Worm (Caenorhabditis elegans): Measurements from ENCODE around the gene R01E6.7.

DNA sequence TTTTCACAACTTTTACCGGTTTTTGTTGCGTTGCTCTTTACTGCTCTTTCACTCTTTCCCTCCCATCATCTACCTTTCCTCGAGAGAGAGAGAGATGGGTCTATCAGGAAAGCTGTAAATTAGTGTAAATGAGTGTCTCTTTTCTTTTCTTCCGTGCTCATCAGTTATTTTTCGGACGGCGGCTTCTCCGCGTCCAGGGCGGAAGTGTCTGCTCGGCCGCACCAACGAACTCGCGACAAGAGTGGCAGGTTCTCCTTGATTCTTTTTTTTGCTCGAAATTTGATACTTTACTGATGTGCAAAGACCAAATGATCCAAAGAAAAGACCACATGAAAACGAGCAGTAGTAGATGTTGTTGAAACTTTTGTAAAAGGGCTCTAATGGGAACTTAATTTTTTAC lies 11.1 kb downstream of the R01E6.7 start:
- TF ChIP-seq aly-2 (tag; optimal IDR thresholded peaks at IDR 0.05) (no peak), ceh-9 (tag; optimal IDR thresholded peaks at IDR 0.05) (no peak), unc-62 (GFP tag; optimal IDR thresholded peaks at IDR 0.05) (no peak), nhr-23 (tag; optimal IDR thresholded peaks at IDR 0.05) (no peak)

Measured in whole organism, L3 larva.